Worm (Caenorhabditis elegans) whole organism, midembryonic: Measurements from ENCODE around the gene mob-3.

Experiments used
- T22C8.4 ChIP-seq: fragments of 200-800 bp; sonication (Bioruptor generic); IDR thresholded peaks from 2 replicates; pipeline ENCODE4 v1.3.6; 2022; ENCODE audit warnings: missing genetic modification characterization, missing compliant biosample characterization
- cog-1 ChIP-seq: sonication (generic microtip); optimal IDR thresholded peaks from 2 replicates; lab custom pipeline; 2016; ENCODE audit warnings: missing genetic modification characterization, missing compliant biosample characterization
- flt-1 ChIP-seq: fragments of 200-800 bp; sonication (Bioruptor generic); IDR thresholded peaks from 2 replicates; pipeline ENCODE4 v1.3.6; 2022; ENCODE audit warnings: missing genetic modification characterization, missing compliant biosample characterization
- klf-2 ChIP-seq: fragments of 200-800 bp; sonication (Bioruptor generic); conservative IDR thresholded peaks from 2 replicates; pipeline ENCODE4 v1.3.6; 2022; ENCODE audit warnings: missing genetic modification reagents, missing genetic modification characterization, missing compliant biosample characterization
- med-1 ChIP-seq: sonication (generic microtip); optimal IDR thresholded peaks from 2 replicates; lab custom pipeline; 2017; ENCODE audit warnings: missing genetic modification characterization, mild to moderate bottlenecking, missing compliant biosample characterization, antibody characterized with exemption, missing genetic modification reagents; ENCODE audit not compliant: insufficient read depth
- ref-1 ChIP-seq: fragments of 200-800 bp; sonication (Bioruptor generic); conservative IDR thresholded peaks from 2 replicates; pipeline ENCODE4 v1.3.6; 2022; ENCODE audit warnings: missing genetic modification reagents, missing genetic modification characterization, missing compliant biosample characterization
- tab-1 ChIP-seq: fragments of 200-800 bp; sonication (Bioruptor generic); IDR thresholded peaks from 2 replicates; pipeline ENCODE4 v1.3.6; 2022; ENCODE audit warnings: missing genetic modification characterization, missing compliant biosample characterization
- ztf-23 ChIP-seq: fragments of 200-800 bp; sonication (Bioruptor generic); IDR thresholded peaks from 2 replicates; pipeline ENCODE4 v1.3.6; 2022; ENCODE audit warnings: missing genetic modification reagents, missing genetic modification characterization, missing compliant biosample characterization
- ztf-29 ChIP-seq: fragments of 200-800 bp; sonication (Bioruptor generic); IDR thresholded peaks from 2 replicates; pipeline ENCODE4 v1.3.6; 2022; ENCODE audit warnings: missing genetic modification reagents, missing genetic modification characterization, missing compliant biosample characterization

Gene mob-3

ce11 chrIV:7339095-7339494, 49.6 kb downstream of the mob-3 start:
- no peak for TF ChIP-seq flt-1 (GFP tag; lab: Robert Waterston, UW)
- TF ChIP-seq T22C8.4, result no peak
- no peak for TF ChIP-seq ref-1 (GFP tag; lab: Robert Waterston, UW)
- TF ChIP-seq med-1, result no peak
- TF ChIP-seq ztf-23 (GFP tag; lab: Robert Waterston, UW), result no peak
- no peak for TF ChIP-seq tab-1 (GFP tag; lab: Robert Waterston, UW)
- TF ChIP-seq klf-2 (GFP tag; lab: Robert Waterston, UW), result no peak
- TF ChIP-seq cog-1 (tag; lab: Kevin White, UChicago), result no peak

ce11 chrIV:7338042-7338441, 50.7 kb downstream of the mob-3 start:
- TF ChIP-seq ztf-29 (GFP tag; lab: Robert Waterston, UW) (no peak), ztf-23 (GFP tag; lab: Robert Waterston, UW) (no peak), cog-1 (tag; lab: Kevin White, UChicago) (no peak), med-1 (no peak), T22C8.4 (no peak), ref-1 (GFP tag; lab: Robert Waterston, UW) (no peak), flt-1 (GFP tag; lab: Robert Waterston, UW) (no peak)
